Worm (Caenorhabditis elegans) whole organism, late embryonic: ENCODE data around the gene hizr-1.

Experiments used
- C08G9.2 ChIP-seq: sonication (generic microtip); optimal IDR thresholded peaks from 2 replicates; lab custom pipeline; 2016; ENCODE audit warnings: mild to moderate bottlenecking, missing genetic modification characterization, moderate library complexity, missing compliant biosample characterization
- F13H6.1 ChIP-seq: sonication (generic microtip); optimal IDR thresholded peaks from 2 replicates; lab custom pipeline; 2016; ENCODE audit warnings: missing genetic modification characterization, missing compliant biosample characterization
- T23F11.4 ChIP-seq: fragments of 200-800 bp; sonication (Bioruptor generic); optimal IDR thresholded peaks from 2 replicates; lab custom pipeline; 2018; ENCODE audit warnings: mild to moderate bottlenecking, missing genetic modification characterization, missing compliant biosample characterization
- ahr-1 ChIP-seq: sonication (generic microtip); optimal IDR thresholded peaks from 2 replicates; lab custom pipeline; 2016; ENCODE audit warnings: missing genetic modification characterization, missing compliant biosample characterization
- ama-1 ChIP-seq: fragments of 150-350 bp; optimal IDR thresholded peaks from 2 replicates; lab custom pipeline; 2014
- ceh-14 ChIP-seq: sonication (generic microtip); optimal IDR thresholded peaks from 2 replicates; lab custom pipeline; 2016; ENCODE audit warnings: missing genotype, missing genetic modification characterization, missing compliant biosample characterization
- ceh-19 ChIP-seq: fragments of 200-800 bp; sonication (Bioruptor generic); optimal IDR thresholded peaks from 2 replicates; lab custom pipeline; 2018; ENCODE audit warnings: mild to moderate bottlenecking, missing genetic modification characterization, missing compliant biosample characterization
- ceh-22 ChIP-seq: sonication (generic microtip); optimal IDR thresholded peaks from 2 replicates; lab custom pipeline; 2017; ENCODE audit warnings: missing biosample characterization, missing genetic modification characterization
- ceh-24 ChIP-seq: sonication (generic microtip); optimal IDR thresholded peaks from 2 replicates; lab custom pipeline; 2016; ENCODE audit warnings: mild to moderate bottlenecking, missing genetic modification characterization, missing compliant biosample characterization
- ceh-31 ChIP-seq: sonication (generic microtip); optimal IDR thresholded peaks from 2 replicates; lab custom pipeline; 2016; ENCODE audit warnings: missing genetic modification characterization, missing compliant biosample characterization
- ceh-34 ChIP-seq: sonication (generic microtip); optimal IDR thresholded peaks from 2 replicates; lab custom pipeline; 2016; ENCODE audit warnings: mild to moderate bottlenecking, missing genetic modification characterization, missing compliant biosample characterization
- ceh-45 ChIP-seq: fragments of 200-800 bp; sonication (Bioruptor generic); IDR thresholded peaks from 2 replicates; pipeline ENCODE4 v1.3.6; 2022; ENCODE audit warnings: missing genetic modification reagents, missing genetic modification characterization, missing compliant biosample characterization
- ceh-48 ChIP-seq: sonication (generic microtip); optimal IDR thresholded peaks from 2 replicates; lab custom pipeline; 2016; ENCODE audit warnings: missing genetic modification characterization, inconsistent platforms, missing compliant biosample characterization
- ceh-9 ChIP-seq: sonication (generic microtip); optimal IDR thresholded peaks from 2 replicates; lab custom pipeline; 2016; ENCODE audit warnings: mild to moderate bottlenecking, missing genetic modification characterization, inconsistent platforms, missing compliant biosample characterization
- che-1 ChIP-seq: sonication (generic microtip); optimal IDR thresholded peaks from 2 replicates; lab custom pipeline; 2016; ENCODE audit warnings: mild to moderate bottlenecking, missing genetic modification characterization, missing compliant biosample characterization
- elt-2 ChIP-seq: sonication (generic microtip); optimal IDR thresholded peaks from 2 replicates; lab custom pipeline; 2016; ENCODE audit warnings: missing genetic modification reagents, missing genetic modification characterization, missing compliant biosample characterization
- ets-4 ChIP-seq: sonication (generic microtip); optimal IDR thresholded peaks from 2 replicates; lab custom pipeline; 2016; ENCODE audit warnings: missing genetic modification characterization, missing compliant biosample characterization
- hlh-30 ChIP-seq: sonication (generic microtip); optimal IDR thresholded peaks from 2 replicates; lab custom pipeline; 2017; ENCODE audit warnings: antibody characterized with exemption, missing genetic modification characterization, missing compliant biosample characterization; ENCODE audit not compliant: insufficient read depth
- hlh-6 ChIP-seq: sonication (generic microtip); optimal IDR thresholded peaks from 2 replicates; lab custom pipeline; 2016; ENCODE audit warnings: missing genotype, missing genetic modification characterization, missing compliant biosample characterization
- hlh-8 ChIP-seq: sonication (generic microtip); optimal IDR thresholded peaks from 2 replicates; lab custom pipeline; 2016; ENCODE audit warnings: missing genotype, missing genetic modification characterization, missing compliant biosample characterization
- lim-6 ChIP-seq: sonication (generic microtip); optimal IDR thresholded peaks from 2 replicates; lab custom pipeline; 2016; ENCODE audit warnings: missing genetic modification characterization, missing compliant biosample characterization
- lin-11 ChIP-seq: fragments of 200-800 bp; sonication (Bioruptor generic); optimal IDR thresholded peaks from 2 replicates; lab custom pipeline; 2018; ENCODE audit warnings: mild to moderate bottlenecking, missing genetic modification characterization, missing compliant biosample characterization
- madf-2 ChIP-seq: sonication (generic microtip); optimal IDR thresholded peaks from 2 replicates; lab custom pipeline; 2017; ENCODE audit warnings: missing genetic modification characterization, missing compliant biosample characterization
- mec-3 ChIP-seq: sonication (generic microtip); optimal IDR thresholded peaks from 2 replicates; lab custom pipeline; 2016; ENCODE audit warnings: borderline replicate concordance, missing genetic modification characterization, missing compliant biosample characterization
- nfya-1 ChIP-seq: sonication (generic microtip); optimal IDR thresholded peaks from 2 replicates; lab custom pipeline; 2017; ENCODE audit warnings: missing genetic modification characterization, mild to moderate bottlenecking, missing compliant biosample characterization, antibody characterized with exemption, moderate library complexity
- nhr-232 ChIP-seq: sonication (generic microtip); optimal IDR thresholded peaks from 2 replicates; lab custom pipeline; 2016; ENCODE audit warnings: missing genetic modification characterization, missing compliant biosample characterization
- npax-4 ChIP-seq: sonication (generic microtip); optimal IDR thresholded peaks from 2 replicates; lab custom pipeline; 2016; ENCODE audit warnings: missing genetic modification characterization, missing compliant biosample characterization
- odd-2 ChIP-seq: sonication (generic microtip); optimal IDR thresholded peaks from 2 replicates; lab custom pipeline; 2017; ENCODE audit warnings: antibody characterized with exemption, mild to moderate bottlenecking, missing genetic modification characterization, missing compliant biosample characterization
- pag-3 ChIP-seq: sonication (generic microtip); optimal IDR thresholded peaks from 2 replicates; lab custom pipeline; 2016; ENCODE audit warnings: missing compliant biosample characterization, missing genetic modification characterization, borderline replicate concordance
- pat-9 ChIP-seq: fragments of 200-800 bp; sonication (Bioruptor generic); optimal IDR thresholded peaks from 2 replicates; lab custom pipeline; 2018; ENCODE audit warnings: mild to moderate bottlenecking, missing genetic modification characterization, moderate library complexity, missing compliant biosample characterization
- pax-1 ChIP-seq: fragments of 150-350 bp; optimal IDR thresholded peaks from 2 replicates; lab custom pipeline; 2014; ENCODE audit warnings: missing biosample characterization, missing genetic modification characterization
- pha-4 ChIP-seq: fragments of 150-350 bp; optimal IDR thresholded peaks from 2 replicates; lab custom pipeline; 2018; ENCODE audit warnings: missing biosample characterization, missing genetic modification reagents, missing genetic modification characterization
- pqm-1 ChIP-seq: sonication (generic microtip); optimal IDR thresholded peaks from 2 replicates; lab custom pipeline; 2016; ENCODE audit warnings: missing genetic modification characterization, missing compliant biosample characterization
- ref-2 ChIP-seq: sonication (generic microtip); optimal IDR thresholded peaks from 2 replicates; lab custom pipeline; 2016; ENCODE audit warnings: missing genetic modification characterization, missing compliant biosample characterization
- rnt-1 ChIP-seq: sonication (generic microtip); optimal IDR thresholded peaks from 2 replicates; lab custom pipeline; 2016; ENCODE audit warnings: missing genetic modification characterization, missing compliant biosample characterization
- sdc-2 ChIP-seq: sonication (generic microtip); optimal IDR thresholded peaks from 2 replicates; lab custom pipeline; 2016; ENCODE audit warnings: missing genotype, missing genetic modification characterization, missing compliant biosample characterization
- sox-2 ChIP-seq: fragments of 200-800 bp; sonication (Bioruptor generic); IDR thresholded peaks from 2 replicates; pipeline ENCODE4 v1.3.6; 2022; ENCODE audit warnings: missing genetic modification reagents, missing genetic modification characterization, missing compliant biosample characterization
- syd-9 ChIP-seq: sonication (generic microtip); optimal IDR thresholded peaks from 2 replicates; lab custom pipeline; 2016; ENCODE audit warnings: mild to moderate bottlenecking, missing genetic modification characterization, moderate library complexity, missing compliant biosample characterization
- tbx-2 ChIP-seq: sonication (generic microtip); optimal IDR thresholded peaks from 2 replicates; lab custom pipeline; 2016; ENCODE audit warnings: missing genetic modification characterization, missing compliant biosample characterization
- tbx-7 ChIP-seq: sonication (generic microtip); optimal IDR thresholded peaks from 2 replicates; lab custom pipeline; 2016; ENCODE audit warnings: missing genotype, missing genetic modification characterization, missing compliant biosample characterization
- ttx-3 ChIP-seq: sonication (generic microtip); optimal IDR thresholded peaks from 2 replicates; lab custom pipeline; 2016; ENCODE audit warnings: missing genetic modification reagents, missing genetic modification characterization, missing compliant biosample characterization
- unc-42 ChIP-seq: sonication (generic microtip); optimal IDR thresholded peaks from 2 replicates; lab custom pipeline; 2016; ENCODE audit warnings: missing genotype, missing genetic modification characterization, missing compliant biosample characterization
- unc-55 ChIP-seq: sonication (generic microtip); optimal IDR thresholded peaks from 2 replicates; lab custom pipeline; 2017; ENCODE audit warnings: missing biosample characterization, missing genetic modification reagents, missing genetic modification characterization
- ztf-16 ChIP-seq: sonication (generic microtip); optimal IDR thresholded peaks from 2 replicates; lab custom pipeline; 2017; ENCODE audit warnings: missing genetic modification characterization, missing compliant biosample characterization

The hizr-1 gene

ce11 chrX:11315392-11315791 is 2.7 kb upstream of the hizr-1 start, which contains the start of gene F08G12.11:
Gene F08G12.11 (minus strand): TSS chrX:11315572.
- TF ChIP-seq unc-55 (GFP tag; lab: Kevin White, UChicago) = no peak
- no peak for TF ChIP-seq ceh-45
- no peak for TF ChIP-seq pax-1 (tag; lab: Kevin White, UChicago)
- no peak for TF ChIP-seq sox-2 (GFP tag; lab: Robert Waterston, UW)
- no peak for TF ChIP-seq pat-9 (tag; lab: Kevin White, UChicago)
- TF ChIP-seq hlh-8 (tag; lab: Kevin White, UChicago) = no peak
- no peak for TF ChIP-seq T23F11.4 (GFP tag; lab: Kevin White, UChicago)
- TF ChIP-seq ztf-16 (tag; lab: Kevin White, UChicago) = no peak
- TF ChIP-seq ceh-19 (GFP tag; lab: Kevin White, UChicago) = no peak
- no peak for TF ChIP-seq tbx-2
- no peak for TF ChIP-seq ceh-24
- TF ChIP-seq pag-3 (tag; lab: Kevin White, UChicago) = no peak
- TF ChIP-seq lim-6 (tag; lab: Kevin White, UChicago) = no peak
- TF ChIP-seq rnt-1 (tag; lab: Kevin White, UChicago) = no peak
- TF ChIP-seq unc-42 (tag; lab: Kevin White, UChicago) = no peak
- TF ChIP-seq pqm-1 (tag; lab: Kevin White, UChicago) = no peak
- no peak for TF ChIP-seq ceh-48 (tag; lab: Kevin White, UChicago)
- TF ChIP-seq syd-9 (tag; lab: Kevin White, UChicago) = no peak
- no peak for TF ChIP-seq odd-2 (tag; lab: Kevin White, UChicago)

- TF ChIP-seq ceh-14 (no peak), hlh-6 (tag; lab: Kevin White, UChicago) (no peak), ttx-3 (tag; lab: Kevin White, UChicago) (no peak), T23F11.4 (GFP tag; lab: Kevin White, UChicago) (no peak), che-1 (tag; lab: Kevin White, UChicago) (no peak), unc-42 (tag; lab: Kevin White, UChicago) (no peak), mec-3 (tag; lab: Kevin White, UChicago) (no peak), elt-2 (no peak), ceh-9 (tag; lab: Kevin White, UChicago) (no peak), C08G9.2 (tag; lab: Kevin White, UChicago) (no peak), pag-3 (tag; lab: Kevin White, UChicago) (no peak), odd-2 (tag; lab: Kevin White, UChicago) (no peak), ets-4 (tag; lab: Kevin White, UChicago) (no peak), lin-11 (no peak), sdc-2 (tag; lab: Kevin White, UChicago) (no peak), nhr-232 (no peak)
These were observed 1.3 kb upstream of the hizr-1 start, which contains the start of gene nlp-57 for ce11 chrX:11316750-11317149. Gene nlp-57 (plus strand): TSS chrX:11317050.

ce11 chrX:11323225-11323624 is 5.1 kb downstream of the hizr-1 start:
- TF ChIP-seq ahr-1 (tag; lab: Kevin White, UChicago) (no peak), ceh-45 (no peak)

- TF ChIP-seq tbx-7 (tag; lab: Kevin White, UChicago) = no peak
- no peak for TF ChIP-seq madf-2 (tag; lab: Kevin White, UChicago)
- no peak for TF ChIP-seq ceh-45
- no peak for TF ChIP-seq ama-1 (lab: Kevin White, UChicago)
- no peak for TF ChIP-seq nhr-232
- TF ChIP-seq ceh-34 = no peak
- no peak for TF ChIP-seq hlh-30 (tag; lab: Kevin White, UChicago)
- TF ChIP-seq F13H6.1 (tag; lab: Kevin White, UChicago) = no peak
- TF ChIP-seq syd-9 (tag; lab: Kevin White, UChicago) = no peak
- no peak for TF ChIP-seq sdc-2 (tag; lab: Kevin White, UChicago)
- TF ChIP-seq T23F11.4 (GFP tag; lab: Kevin White, UChicago) = no peak
- TF ChIP-seq hlh-8 (tag; lab: Kevin White, UChicago) = no peak
- TF ChIP-seq ztf-16 (tag; lab: Kevin White, UChicago) = no peak
- TF ChIP-seq ceh-31 = no peak
- no peak for TF ChIP-seq che-1 (tag; lab: Kevin White, UChicago)
- TF ChIP-seq ref-2 (tag; lab: Kevin White, UChicago) = no peak
- no peak for TF ChIP-seq ceh-22 (tag; lab: Kevin White, UChicago)
- no peak for TF ChIP-seq npax-4
- TF ChIP-seq pha-4 = no peak
- no peak for TF ChIP-seq nfya-1
These were observed 6.2 kb downstream of the hizr-1 start, which contains the start of gene asm-2 for ce11 chrX:11324240-11324639. Gene asm-2 (minus strand): TSS chrX:11324251.
